Fruit fly (Drosophila melanogaster) whole organism, embryonic: ENCODE measurements around the gene CG11085.

Experiments used
- Atf-2 ChIP-seq: fragments of 200-800 bp; sonication (Bioruptor generic); optimal IDR thresholded peaks from 2 replicates; lab custom pipeline; 2016; ENCODE audit warnings: missing biosample characterization, missing genetic modification characterization
- B-H1 ChIP-seq: fragments of 200-800 bp; sonication (Bioruptor generic); IDR thresholded peaks from 3 replicates; pipeline ENCODE4 v1.3.6; 2022; ENCODE audit warnings: missing biosample characterization, missing genetic modification characterization
- C15 ChIP-seq: fragments of 200-800 bp; sonication (Bioruptor generic); IDR thresholded peaks from 3 replicates; pipeline ENCODE4 v1.3.6; 2022; ENCODE audit warnings: missing biosample characterization, missing genetic modification characterization
- CG10366 ChIP-seq: fragments of 200-800 bp; sonication (Bioruptor generic); IDR thresholded peaks from 2 replicates; pipeline ENCODE4 v1.3.6; 2022; ENCODE audit warnings: missing biosample characterization, missing genetic modification characterization
- CG10543 ChIP-seq: fragments of 200-800 bp; sonication (Bioruptor generic); optimal IDR thresholded peaks from 3 replicates; lab custom pipeline; 2017; ENCODE audit warnings: missing biosample characterization, mild to moderate bottlenecking, missing genetic modification characterization, moderate library complexity
- CG10979 ChIP-seq: fragments of 200-800 bp; sonication (Bioruptor generic); optimal IDR thresholded peaks from 2 replicates; lab custom pipeline; 2018; ENCODE audit warnings: missing biosample characterization, mild to moderate bottlenecking, missing genetic modification characterization, moderate library complexity
- CG11695 ChIP-seq: fragments of 200-800 bp; sonication (Bioruptor generic); IDR thresholded peaks from 3 replicates; pipeline ENCODE4 v1.3.6; 2022; ENCODE audit warnings: missing biosample characterization, missing genetic modification characterization
- CG12219 ChIP-seq: fragments of 200-800 bp; sonication (Bioruptor generic); optimal IDR thresholded peaks from 3 replicates; lab custom pipeline; 2018; ENCODE audit warnings: missing biosample characterization, mild to moderate bottlenecking, missing genetic modification characterization
- CG13894 ChIP-seq: fragments of 200-800 bp; sonication (Bioruptor generic); optimal IDR thresholded peaks from 3 replicates; lab custom pipeline; 2018; ENCODE audit warnings: missing biosample characterization, mild to moderate bottlenecking, missing genetic modification characterization, moderate library complexity
- CG15073 ChIP-seq: fragments of 200-800 bp; sonication (Bioruptor generic); optimal IDR thresholded peaks from 2 replicates; lab custom pipeline; 2016; ENCODE audit warnings: missing biosample characterization, missing genetic modification characterization
- CG1603 ChIP-seq: fragments of 200-800 bp; sonication (Bioruptor generic); optimal IDR thresholded peaks from 2 replicates; lab custom pipeline; 2019; ENCODE audit warnings: missing biosample characterization, mild to moderate bottlenecking, missing genetic modification characterization, moderate library complexity
- CG18262 ChIP-seq: fragments of 200-800 bp; optimal IDR thresholded peaks from 3 replicates; lab custom pipeline; 2019; ENCODE audit warnings: missing biosample characterization, mild to moderate bottlenecking, missing genetic modification characterization, moderate library complexity
- CG31224 ChIP-seq: fragments of 200-800 bp; sonication (Bioruptor generic); IDR thresholded peaks from 2 replicates; pipeline ENCODE4 v1.3.6; 2022; ENCODE audit warnings: missing biosample characterization, missing genetic modification characterization
- CG32772 ChIP-seq: fragments of 200-800 bp; sonication (Bioruptor generic); IDR thresholded peaks from 2 replicates; pipeline ENCODE4 v1.3.6; 2022; ENCODE audit warnings: missing biosample characterization, missing genetic modification characterization
- CG4404 ChIP-seq: fragments of 200-800 bp; sonication (Bioruptor generic); IDR thresholded peaks from 2 replicates; pipeline ENCODE4 v1.3.6; 2022; ENCODE audit warnings: missing biosample characterization, missing genetic modification characterization
- CG6254 ChIP-seq: fragments of 200-800 bp; sonication (Bioruptor generic); optimal IDR thresholded peaks from 3 replicates; lab custom pipeline; 2017; ENCODE audit warnings: mild to moderate bottlenecking, missing biosample characterization, missing genetic modification reagents, missing genetic modification characterization
- CG6854 ChIP-seq: fragments of 200-800 bp; sonication (Bioruptor generic); optimal IDR thresholded peaks from 3 replicates; lab custom pipeline; 2017; ENCODE audit warnings: missing biosample characterization, mild to moderate bottlenecking, missing genetic modification characterization
- CG7987 ChIP-seq: fragments of 200-800 bp; sonication (Bioruptor generic); optimal IDR thresholded peaks from 2 replicates; lab custom pipeline; 2018; ENCODE audit warnings: missing biosample characterization, mild to moderate bottlenecking, missing genetic modification characterization, moderate library complexity
- CG8478 ChIP-seq: fragments of >200 bp; optimal IDR thresholded peaks from 2 replicates; lab custom pipeline; 2018
- CG9727 ChIP-seq: fragments of 200-800 bp; sonication (Bioruptor generic); optimal IDR thresholded peaks from 3 replicates; lab custom pipeline; 2017; ENCODE audit warnings: missing biosample characterization, mild to moderate bottlenecking, missing genetic modification characterization
- CG9797 ChIP-seq: fragments of 200-800 bp; sonication (Bioruptor generic); optimal IDR thresholded peaks from 3 replicates; lab custom pipeline; 2018; ENCODE audit warnings: missing biosample characterization, mild to moderate bottlenecking, missing genetic modification characterization
- CrebB ChIP-seq: fragments of 200-800 bp; sonication (Bioruptor generic); optimal IDR thresholded peaks from 3 replicates; lab custom pipeline; 2018; ENCODE audit warnings: missing biosample characterization, mild to moderate bottlenecking, missing genetic modification characterization
- D ChIP-seq, 2 experiments: fragments of 200-800 bp in 1 of 2; fragments of >200 bp in 1 of 2; sonication (Bioruptor generic) in 1 of 2; optimal IDR thresholded peaks; 2 replicates in 1 of 2; 3 replicates in 1 of 2; lab custom pipeline; 2017; ENCODE audit warnings: mild to moderate bottlenecking in 1 of 2, missing biosample characterization in 1 of 2, missing genetic modification characterization in 1 of 2, missing genetic modification reagents in 1 of 2
- D19A ChIP-seq: fragments of 200-800 bp; optimal IDR thresholded peaks from 3 replicates; lab custom pipeline; 2019; ENCODE audit warnings: missing biosample characterization, mild to moderate bottlenecking, missing genetic modification characterization, moderate library complexity
- Ets97D ChIP-seq: fragments of 200-800 bp; sonication (Bioruptor generic); optimal IDR thresholded peaks from 3 replicates; lab custom pipeline; 2016; ENCODE audit warnings: missing biosample characterization, missing genetic modification characterization
- Fer2 ChIP-seq: fragments of 200-800 bp; sonication (Bioruptor generic); optimal IDR thresholded peaks from 2 replicates; lab custom pipeline; 2018; ENCODE audit warnings: missing biosample characterization, mild to moderate bottlenecking, missing genetic modification characterization, moderate library complexity
- HLH4C ChIP-seq: fragments of 200-800 bp; sonication (Bioruptor generic); IDR thresholded peaks from 3 replicates; pipeline ENCODE4 v1.3.6; 2022; ENCODE audit warnings: missing biosample characterization, missing genetic modification characterization; ENCODE audit not compliant: partially characterized antibody
- HmgD ChIP-seq: fragments of 200-800 bp; sonication (Bioruptor generic); optimal IDR thresholded peaks from 3 replicates; lab custom pipeline; 2016; ENCODE audit warnings: missing biosample characterization, missing genetic modification characterization
- Hr78 ChIP-seq, 2 experiments: fragments of 200-800 bp in 1 of 2; fragments of >200 bp in 1 of 2; sonication (Bioruptor generic) in 1 of 2; optimal IDR thresholded peaks; 2 replicates each; lab custom pipeline; 2017 to 2019; ENCODE audit warnings: missing biosample characterization in 2 of 2, missing genetic modification characterization in 2 of 2, mild to moderate bottlenecking in 1 of 2, moderate library complexity in 1 of 2
- MESR4 ChIP-seq: fragments of 200-800 bp; sonication (Bioruptor generic); optimal IDR thresholded peaks from 2 replicates; lab custom pipeline; 2018; ENCODE audit warnings: missing biosample characterization, mild to moderate bottlenecking, missing genetic modification characterization, moderate library complexity
- Meics ChIP-seq: fragments of 200-800 bp; sonication (Bioruptor generic); optimal IDR thresholded peaks from 2 replicates; lab custom pipeline; 2017; ENCODE audit warnings: missing biosample characterization, mild to moderate bottlenecking, missing genetic modification characterization
- Opbp ChIP-seq: fragments of 200-800 bp; sonication (Bioruptor generic); IDR thresholded peaks from 3 replicates; pipeline ENCODE4 v1.3.6; 2022; ENCODE audit warnings: missing biosample characterization, missing genetic modification characterization; ENCODE audit not compliant: partially characterized antibody
- Side ChIP-seq: fragments of 200-800 bp; sonication (Bioruptor generic); optimal IDR thresholded peaks from 2 replicates; lab custom pipeline; 2016; ENCODE audit warnings: missing biosample characterization, missing genetic modification characterization
- br ChIP-seq: fragments of >200 bp; optimal IDR thresholded peaks from 2 replicates; lab custom pipeline; 2017
- bsh ChIP-seq, 2 experiments: fragments of 200-800 bp; sonication (Bioruptor generic); optimal IDR thresholded peaks; 2 replicates each; lab custom pipeline; 2017 to 2018; ENCODE audit warnings: mild to moderate bottlenecking in 2 of 2, missing biosample characterization in 2 of 2, missing genetic modification characterization in 2 of 2, moderate library complexity in 1 of 2
- disco-r ChIP-seq: fragments of 200-800 bp; sonication (Bioruptor generic); optimal IDR thresholded peaks from 2 replicates; lab custom pipeline; 2016; ENCODE audit warnings: missing biosample characterization, missing genetic modification characterization
- eyg ChIP-seq: fragments of 200-800 bp; sonication (Bioruptor generic); optimal IDR thresholded peaks from 3 replicates; lab custom pipeline; 2016; ENCODE audit warnings: missing biosample characterization, missing genetic modification characterization
- gcm ChIP-seq: fragments of 200-800 bp; sonication (Bioruptor generic); optimal IDR thresholded peaks from 2 replicates; lab custom pipeline; 2019; ENCODE audit warnings: missing biosample characterization, mild to moderate bottlenecking, missing genetic modification characterization, moderate library complexity
- h ChIP-seq: fragments of >200 bp; optimal IDR thresholded peaks from 2 replicates; lab custom pipeline; 2017
- klu ChIP-seq: fragments of 200-800 bp; sonication (Bioruptor generic); IDR thresholded peaks from 2 replicates; pipeline ENCODE4 v1.3.6; 2022; ENCODE audit warnings: missing biosample characterization, missing genetic modification characterization
- lov ChIP-seq, 2 experiments: fragments of 200-800 bp in 1 of 2; fragments of >200 bp in 1 of 2; sonication (Bioruptor generic) in 1 of 2; IDR thresholded peaks in 1 of 2; optimal IDR thresholded peaks in 1 of 2; 2 replicates in 1 of 2; 3 replicates in 1 of 2; pipeline versions ENCODE4 v1.3.6 to Lab custom; 2017 to 2022; ENCODE audit warnings: missing biosample characterization in 1 of 2, missing genetic modification characterization in 1 of 2
- mld ChIP-seq: fragments of 200-800 bp; sonication (Bioruptor generic); IDR thresholded peaks from 3 replicates; pipeline ENCODE4 v1.3.6; 2022; ENCODE audit warnings: missing biosample characterization, missing genetic modification characterization; ENCODE audit not compliant: partially characterized antibody
- pho ChIP-seq: fragments of 200-800 bp; sonication (Bioruptor generic); optimal IDR thresholded peaks from 2 replicates; lab custom pipeline; 2016; ENCODE audit warnings: missing biosample characterization, missing genetic modification characterization
- pnt ChIP-seq: fragments of 200-800 bp; sonication (Bioruptor generic); optimal IDR thresholded peaks from 3 replicates; lab custom pipeline; 2016; ENCODE audit warnings: missing biosample characterization, missing genetic modification characterization
- pzg ChIP-seq: fragments of 200-800 bp; sonication (Bioruptor generic); optimal IDR thresholded peaks from 3 replicates; lab custom pipeline; 2018; ENCODE audit warnings: missing biosample characterization, mild to moderate bottlenecking, missing genetic modification characterization, moderate library complexity
- repo ChIP-seq: fragments of 200-800 bp; sonication (Bioruptor generic); optimal IDR thresholded peaks from 2 replicates; lab custom pipeline; 2016; ENCODE audit warnings: missing biosample characterization, missing genetic modification characterization
- trem ChIP-seq: fragments of 200-800 bp; optimal IDR thresholded peaks from 3 replicates; lab custom pipeline; 2019; ENCODE audit warnings: missing biosample characterization, mild to moderate bottlenecking, missing genetic modification characterization, moderate library complexity
- tup ChIP-seq: fragments of 200-800 bp; sonication (Bioruptor generic); optimal IDR thresholded peaks from 2 replicates; lab custom pipeline; 2016; ENCODE audit warnings: missing biosample characterization, mild to moderate bottlenecking, missing genetic modification characterization, moderate library complexity
- zfh1 ChIP-seq: fragments of 200-800 bp; sonication (Bioruptor generic); IDR thresholded peaks from 3 replicates; pipeline ENCODE4 v1.3.6; 2022; ENCODE audit warnings: missing biosample characterization, missing genetic modification characterization

The CG11085 gene

dm6 chrX:12665112-12665795 is 49.1 kb downstream of the CG11085 start (continued):
- TF ChIP-seq CG10366 (peak; percentile 87), zfh1 (GFP tag; lab: Robert Waterston, UW) (peak; percentile 92), h (no peak), Opbp (no peak), Atf-2 (GFP tag; lab: Kevin White, UChicago) (peak; percentile 47), CrebB (tag; lab: Kevin White, UChicago) (peak; percentile 86), repo (GFP tag; lab: Kevin White, UChicago) (peak; percentile 9), eyg (GFP tag; lab: Kevin White, UChicago) (no peak), CG9797 (GFP tag; lab: Kevin White, UChicago) (no peak), CG15073 (GFP tag; lab: Kevin White, UChicago) (peak; percentile 54), MESR4 (GFP tag; lab: Kevin White, UChicago) (peak; percentile 16), tup (GFP tag; lab: Kevin White, UChicago) (peak; percentile 51), CG12219 (GFP tag; lab: Kevin White, UChicago) (peak; percentile 75), CG4404 (GFP tag; lab: Robert Waterston, UW) (peak; percentile 85), mld (no peak), CG9727 (GFP tag; lab: Kevin White, UChicago) (peak; percentile 92), lov (optimal IDR thresholded peaks at IDR 0.05; lab: Kevin White, UChicago) (no peak), lov (GFP tag; IDR thresholded peaks at IDR 0.05; lab: Robert Waterston, UW) (peak; percentile 85), CG32772 (GFP tag; lab: Robert Waterston, UW) (peak; percentile 89), CG31224 (GFP tag; lab: Robert Waterston, UW) (peak; percentile 81), CG10543 (GFP tag; lab: Kevin White, UChicago) (peak; percentile 75), disco-r (GFP tag; lab: Kevin White, UChicago) (peak; percentile 33), CG8478 (lab: Kevin White, UChicago) (no peak), HmgD (GFP tag; lab: Kevin White, UChicago) (no peak), Ets97D (GFP tag; lab: Kevin White, UChicago) (peak; percentile 13), C15 (GFP tag; lab: Robert Waterston, UW) (0 out of 3 replicates have a peak, but pooled peaks have one; percentile 65), HLH4C (GFP tag; lab: Robert Waterston, UW) (no peak), gcm (peak; percentile 87), CG11695 (peak; percentile 89), trem (peak; percentile 77), CG18262 (tag; lab: Kevin White, UChicago) (peak; percentile 91), CG6254 (GFP tag; lab: Kevin White, UChicago) (peak; percentile 75), klu (GFP tag; lab: Robert Waterston, UW) (peak; percentile 85), B-H1 (peak; percentile 83), Side (peak; percentile 34), Meics (GFP tag; lab: Kevin White, UChicago) (peak; percentile 91), pho (peak; percentile 3), D19A (tag; lab: Kevin White, UChicago) (peak; percentile 83), CG13894 (tag; lab: Kevin White, UChicago) (peak; percentile 49), CG10979 (peak; percentile 90), CG1603 (tag; lab: Kevin White, UChicago) (peak; percentile 89), CG7987 (GFP tag; lab: Kevin White, UChicago) (peak; percentile 84), CG6854 (GFP tag; lab: Kevin White, UChicago) (peak; percentile 70), br (lab: Kevin White, UChicago) (no peak), D (optimal IDR thresholded peaks at IDR 0.05; lab: Kevin White, UChicago) (no peak), D (GFP tag; optimal IDR thresholded peaks at IDR 0.05; lab: Kevin White, UChicago) (peak; percentile 89), bsh (GFP tag; optimal IDR thresholded peaks at IDR 0.05; lab: Kevin White, UChicago) (peak; percentile 84 to 94), Hr78 (GFP tag; optimal IDR thresholded peaks at IDR 0.05; lab: Kevin White, UChicago) (peak in 1 of 2 experiments; percentile 54), Fer2 (tag; lab: Kevin White, UChicago) (peak; percentile 77), pzg (GFP tag; lab: Kevin White, UChicago) (no peak), pnt (peak; percentile 65)
